Worm (Caenorhabditis elegans) whole organism, young adult: ENCODE data around the gene F36H5.10.

Source experiments
- F37B4.10 ChIP-seq: fragments of 200-800 bp; sonication (Bioruptor generic); IDR thresholded peaks from 2 replicates; pipeline ENCODE4 v1.3.6; 2022; ENCODE audit warnings: missing genetic modification characterization, missing compliant biosample characterization
- akir-1 ChIP-seq: fragments of 200-800 bp; sonication (Bioruptor generic); optimal IDR thresholded peaks from 2 replicates; lab custom pipeline; 2018; ENCODE audit warnings: mild to moderate bottlenecking, missing genetic modification characterization, moderate library complexity, missing compliant biosample characterization
- ceh-100 ChIP-seq: fragments of 200-800 bp; sonication (Bioruptor generic); IDR thresholded peaks from 2 replicates; pipeline ENCODE4 v1.3.6; 2022; ENCODE audit warnings: missing genetic modification reagents, missing genetic modification characterization, missing compliant biosample characterization
- chd-7 ChIP-seq: sonication (generic microtip); optimal IDR thresholded peaks from 2 replicates; lab custom pipeline; 2016; ENCODE audit warnings: mild to moderate bottlenecking, missing genetic modification characterization, moderate library complexity, missing compliant biosample characterization
- dpl-1 ChIP-seq: fragments of 150-350 bp; optimal IDR thresholded peaks from 2 replicates; lab custom pipeline; 2014; ENCODE audit warnings: missing biosample characterization, missing genetic modification reagents, missing genetic modification characterization
- egl-18 ChIP-seq: fragments of 200-800 bp; sonication (Bioruptor generic); IDR thresholded peaks from 2 replicates; pipeline ENCODE4 v1.3.6; 2022; ENCODE audit warnings: missing genetic modification reagents, missing genetic modification characterization, missing compliant biosample characterization
- ets-4 ChIP-seq: fragments of 200-800 bp; sonication (Bioruptor generic); optimal IDR thresholded peaks from 2 replicates; lab custom pipeline; 2018; ENCODE audit warnings: mild to moderate bottlenecking, missing genetic modification characterization, missing compliant biosample characterization
- hrde-1 ChIP-seq: sonication (generic microtip); optimal IDR thresholded peaks from 2 replicates; lab custom pipeline; 2016; ENCODE audit warnings: missing genetic modification characterization, mild to moderate bottlenecking, missing compliant biosample characterization, moderate library complexity, missing genotype, missing genetic modification reagents, borderline replicate concordance
- lin-26 ChIP-seq: fragments of 200-800 bp; sonication (Bioruptor generic); IDR thresholded peaks from 2 replicates; pipeline ENCODE4 v1.3.6; 2022; ENCODE audit warnings: missing genetic modification reagents, missing genetic modification characterization, missing compliant biosample characterization
- lsy-27 ChIP-seq: sonication (generic microtip); optimal IDR thresholded peaks from 2 replicates; lab custom pipeline; 2017; ENCODE audit warnings: missing genetic modification characterization, mild to moderate bottlenecking, missing compliant biosample characterization, antibody characterized with exemption, missing genotype, borderline replicate concordance; ENCODE audit not compliant: insufficient read depth
- rcor-1 ChIP-seq: fragments of 200-800 bp; sonication (Bioruptor generic); IDR thresholded peaks from 2 replicates; pipeline ENCODE4 v1.3.6; 2022; ENCODE audit warnings: missing genetic modification reagents, missing genetic modification characterization, missing compliant biosample characterization
- unc-130 ChIP-seq: sonication (generic microtip); optimal IDR thresholded peaks from 2 replicates; lab custom pipeline; 2016; ENCODE audit warnings: missing genetic modification reagents, missing genetic modification characterization, missing compliant biosample characterization
- xnd-1 ChIP-seq: sonication (generic microtip); optimal IDR thresholded peaks from 2 replicates; lab custom pipeline; 2016; ENCODE audit warnings: missing genotype, missing genetic modification reagents, missing genetic modification characterization, missing compliant biosample characterization
- ztf-18 ChIP-seq: sonication (generic microtip); optimal IDR thresholded peaks from 2 replicates; lab custom pipeline; 2016; ENCODE audit warnings: missing genotype, mild to moderate bottlenecking, missing genetic modification characterization, missing compliant biosample characterization

ce11 chrII:1759602-1760001 is 2.5 kb downstream of the F36H5.10 start, which contains the start of gene F36H5.18:
- TF ChIP-seq akir-1 (GFP tag; lab: Kevin White, UChicago), result no peak
- TF ChIP-seq ceh-100, result no peak
- no peak for TF ChIP-seq rcor-1
- TF ChIP-seq xnd-1, result no peak
- TF ChIP-seq hrde-1, result no peak
- no peak for TF ChIP-seq ets-4 (GFP tag; lab: Kevin White, UChicago)
- no peak for TF ChIP-seq lin-26 (GFP tag; lab: Robert Waterston, UW)
- TF ChIP-seq F37B4.10 (GFP tag; lab: Robert Waterston, UW), result no peak
- TF ChIP-seq egl-18 (GFP tag; lab: Robert Waterston, UW), result no peak
- TF ChIP-seq unc-130, result no peak
- TF ChIP-seq lsy-27 (tag; lab: Kevin White, UChicago), result no peak
- TF ChIP-seq dpl-1 (GFP tag; lab: Kevin White, UChicago), result no peak
- no peak for TF ChIP-seq ztf-18 (tag; lab: Kevin White, UChicago)
- TF ChIP-seq chd-7, result no peak
